Fruit fly (Drosophila melanogaster): ENCODE data around the gene CG42588.

CG42588 gene

DNA sequence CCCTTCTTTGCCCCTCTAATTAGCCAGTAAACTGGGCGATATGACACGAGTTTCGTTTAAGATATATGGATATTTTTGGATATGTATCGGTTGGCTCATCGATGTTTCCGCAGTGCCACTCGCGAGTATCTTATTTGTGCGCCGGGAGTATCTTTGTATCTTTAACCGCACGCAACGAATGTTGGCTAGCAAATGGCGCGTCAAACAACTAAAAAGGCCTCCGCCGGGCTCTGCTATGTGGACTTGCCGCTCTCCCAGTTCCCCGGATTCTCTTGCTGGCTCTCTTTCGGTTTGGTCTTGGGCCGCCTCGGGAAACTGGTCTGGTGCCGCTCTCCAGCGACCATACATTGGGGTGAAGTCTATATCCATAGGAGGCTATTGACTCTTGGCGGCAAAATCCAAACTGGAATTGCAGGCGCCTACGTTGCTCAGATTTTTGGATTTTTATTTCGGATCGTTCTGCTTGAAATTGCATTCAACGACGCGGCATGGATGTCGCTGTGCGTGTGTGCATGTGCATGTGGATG is 18.4 kb downstream of the CG42588 start (continued):
- TF ChIP-seq mirr (GFP tag; optimal IDR thresholded peaks at IDR 0.05) (peak; percentile 20), hbn (GFP tag; IDR thresholded peaks at IDR 0.05; ENCODE audit: partially characterized antibody) (no peak), NC2α (GFP tag; optimal IDR thresholded peaks at IDR 0.05) (no peak), CG11085 (GFP tag; IDR thresholded peaks at IDR 0.05) (no peak), CG7745 (tag; optimal IDR thresholded peaks at IDR 0.05) (peak; percentile 1), gce (GFP tag; IDR thresholded peaks at IDR 0.05) (no peak), vvl (GFP tag; IDR thresholded peaks at IDR 0.05) (peak; percentile 44; the same call in 1 of the 2 replicates), sug (tag; optimal IDR thresholded peaks at IDR 0.05) (peak; percentile 12), CG4282 (GFP tag; optimal IDR thresholded peaks at IDR 0.05) (no peak), stc (GFP tag; IDR thresholded peaks at IDR 0.05) (no peak), CG13296 (GFP tag; optimal IDR thresholded peaks at IDR 0.05) (peak; percentile 35), cad (GFP tag; optimal IDR thresholded peaks at IDR 0.05) (no peak), da (GFP tag; optimal IDR thresholded peaks at IDR 0.05) (no peak), pan (optimal IDR thresholded peaks at IDR 0.05) (no peak), pan (GFP tag; optimal IDR thresholded peaks at IDR 0.05 in 1 of 2, IDR thresholded peaks at IDR 0.05 in 1 of 2) (peak in 1 of 2 experiments; percentile 24), CG43689 (GFP tag; IDR thresholded peaks at IDR 0.05) (no peak), corto (GFP tag; optimal IDR thresholded peaks at IDR 0.05) (peak; percentile 48), gro (GFP tag; optimal IDR thresholded peaks at IDR 0.05) (peak; percentile 7), sd (tag; optimal IDR thresholded peaks at IDR 0.05) (peak; percentile 69), zfh1 (GFP tag; IDR thresholded peaks at IDR 0.05) (0 out of 3 replicates have a peak, but pooled peaks have one; percentile 9), exex (tag; optimal IDR thresholded peaks at IDR 0.05) (no peak), Optix (GFP tag; IDR thresholded peaks at IDR 0.05) (no peak), CG2875 (GFP tag; optimal IDR thresholded peaks at IDR 0.05) (peak; percentile 15), pzg (GFP tag; optimal IDR thresholded peaks at IDR 0.05) (no peak), CG42726 (GFP tag; IDR thresholded peaks at IDR 0.05; ENCODE audit: partially characterized antibody) (no peak), CG11398 (GFP tag; optimal IDR thresholded peaks at IDR 0.05) (no peak), HLH4C (GFP tag; IDR thresholded peaks at IDR 0.05; ENCODE audit: partially characterized antibody) (0 out of 3 replicates have a peak, but pooled peaks have one; percentile 36), kni (GFP tag; optimal IDR thresholded peaks at IDR 0.05) (peak; percentile 75), CG2116 (GFP tag; optimal IDR thresholded peaks at IDR 0.05) (no peak), usp (GFP tag; optimal IDR thresholded peaks at IDR 0.05) (no peak), CG15011 (GFP tag; optimal IDR thresholded peaks at IDR 0.05) (no peak), vnd (GFP tag; IDR thresholded peaks at IDR 0.05; ENCODE audit: partially characterized antibody) (no peak), gt (GFP tag; IDR thresholded peaks at IDR 0.05) (no peak), yki (optimal IDR thresholded peaks at IDR 0.05) (peak; percentile 59), CG4730 (GFP tag; IDR thresholded peaks at IDR 0.05) (no peak), CG8290 (GFP tag; optimal IDR thresholded peaks at IDR 0.05) (no peak), CG8290 (tag; optimal IDR thresholded peaks at IDR 0.05) (peak in 1 of 2 experiments; percentile 45), Jarid2 (GFP tag; optimal IDR thresholded peaks at IDR 0.05) (peak; percentile 38), CG15514 (GFP tag; optimal IDR thresholded peaks at IDR 0.05) (no peak), CG12299 (tag; optimal IDR thresholded peaks at IDR 0.05) (peak; percentile 7), zen2 (GFP tag; IDR thresholded peaks at IDR 0.05; ENCODE audit: partially characterized antibody) (0 out of 3 replicates have a peak, but pooled peaks have one; percentile 43), CG6175 (GFP tag; IDR thresholded peaks at IDR 0.05) (no peak), CrebB (tag; optimal IDR thresholded peaks at IDR 0.05) (no peak), CG3163 (GFP tag; optimal IDR thresholded peaks at IDR 0.05) (peak; percentile 75), abd-A (tag; optimal IDR thresholded peaks at IDR 0.05) (peak; percentile 44), hkb (optimal IDR thresholded peaks at IDR 0.05) (no peak), hkb (GFP tag; IDR thresholded peaks at IDR 0.05) (peak; percentile 24; the same call in 1 of the 2 replicates), CG7357 (GFP tag; IDR thresholded peaks at IDR 0.05) (no peak), CG17385 (GFP tag; optimal IDR thresholded peaks at IDR 0.05) (peak; percentile 12), CG17568 (GFP tag; optimal IDR thresholded peaks at IDR 0.05) (no peak), CG13287 (GFP tag; IDR thresholded peaks at IDR 0.05; ENCODE audit: partially characterized antibody) (0 out of 2 replicates have a peak, but pooled peaks have one; percentile 33)
